Worm (Caenorhabditis elegans) whole organism, L4 larva: ENCODE results near the gene C15F1.1.

ENCODE experiments used
- lin-15B ChIP-seq: fragments of 150-350 bp; sonication (generic microtip); optimal IDR thresholded peaks from 3 replicates; lab custom pipeline; 2014; ENCODE audit warnings: missing biosample characterization, missing genetic modification characterization
- nhr-76 ChIP-seq: fragments of 150-350 bp; optimal IDR thresholded peaks from 2 replicates; lab custom pipeline; 2014; ENCODE audit warnings: missing biosample characterization, missing genetic modification characterization

ce11 chrII:7002956-7003357 lies 13.3 kb downstream of the C15F1.1 start:
- no peak for TF ChIP-seq lin-15B (tag; lab: Kevin White, UChicago)
- no peak for TF ChIP-seq nhr-76 (tag; lab: Kevin White, UChicago)
